Fruit fly (Drosophila melanogaster): ENCODE results near the gene Cyp12e1.

Gene Cyp12e1

DNA sequence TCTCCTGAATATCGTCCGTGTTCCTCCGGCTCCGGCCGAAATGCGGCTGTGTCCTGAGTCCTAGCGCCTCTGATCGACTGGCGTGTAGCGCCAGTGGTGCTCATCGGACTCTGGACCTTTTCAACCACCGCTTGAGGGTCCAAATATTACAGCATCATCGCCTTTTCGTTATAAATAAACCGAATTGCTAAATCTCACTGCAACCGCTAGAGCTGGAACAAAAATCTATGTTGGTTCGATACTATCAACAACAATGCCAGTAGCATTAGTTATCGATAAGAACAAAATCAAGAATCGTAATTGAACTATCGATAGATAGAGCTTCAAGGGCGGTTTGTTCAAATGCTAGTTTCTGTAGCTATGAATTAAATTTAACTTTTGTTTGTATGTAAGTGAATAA lies 27.5 kb upstream of the Cyp12e1 start, which contains the start of gene CG6325:
CG6325 (minus strand) TSS at position 220 of the 400 bp plus-strand sequence.
- TF ChIP-seq CG34224 (GFP tag; IDR thresholded peaks at IDR 0.05; ENCODE audit: partially characterized antibody) (peak; percentile 100), MESR4 (GFP tag; optimal IDR thresholded peaks at IDR 0.05) (peak; percentile 59), trem (tag; optimal IDR thresholded peaks at IDR 0.05) (peak; percentile 62), CG13287 (GFP tag; IDR thresholded peaks at IDR 0.05; ENCODE audit: partially characterized antibody) (peak; percentile 99), Rx (GFP tag; IDR thresholded peaks at IDR 0.05) (no peak), knrl (GFP tag; IDR thresholded peaks at IDR 0.05; ENCODE audit: partially characterized antibody) (peak; percentile 97), Dll (GFP tag; IDR thresholded peaks at IDR 0.05; ENCODE audit: partially characterized antibody) (peak; percentile 98), Lpt (GFP tag; optimal IDR thresholded peaks at IDR 0.05) (no peak), Pdp1 (GFP tag; optimal IDR thresholded peaks at IDR 0.05) (no peak), CG3163 (GFP tag; optimal IDR thresholded peaks at IDR 0.05) (no peak), CG6791 (GFP tag; IDR thresholded peaks at IDR 0.05; ENCODE audit: partially characterized antibody) (peak; percentile 99), Doc3 (GFP tag; IDR thresholded peaks at IDR 0.05; ENCODE audit: partially characterized antibody) (peak; percentile 98), Hmr (GFP tag; optimal IDR thresholded peaks at IDR 0.05) (no peak), CG4617 (GFP tag; optimal IDR thresholded peaks at IDR 0.05; ENCODE audit: borderline replicate concordance) (peak; percentile 64), CG18011 (GFP tag; optimal IDR thresholded peaks at IDR 0.05) (peak; percentile 12), croc (GFP tag; conservative IDR thresholded peaks at IDR 0.05) (no peak), zen2 (GFP tag; IDR thresholded peaks at IDR 0.05; ENCODE audit: partially characterized antibody) (peak; percentile 100), ftz-f1 (GFP tag; optimal IDR thresholded peaks at IDR 0.05) (peak; percentile 7), chinmo (GFP tag; IDR thresholded peaks at IDR 0.05; ENCODE audit: partially characterized antibody) (peak; percentile 99), stwl (tag; optimal IDR thresholded peaks at IDR 0.05) (peak; percentile 79), bcd (GFP tag; optimal IDR thresholded peaks at IDR 0.05) (no peak), CG10267 (tag; optimal IDR thresholded peaks at IDR 0.05) (peak; percentile 33), HLH4C (GFP tag; IDR thresholded peaks at IDR 0.05; ENCODE audit: partially characterized antibody) (peak; percentile 99), Ets97D (GFP tag; optimal IDR thresholded peaks at IDR 0.05) (peak; percentile 43), chif (GFP tag; optimal IDR thresholded peaks at IDR 0.05) (no peak), luna (GFP tag; optimal IDR thresholded peaks at IDR 0.05) (peak; percentile 19), Dref (GFP tag; IDR thresholded peaks at IDR 0.05) (peak; percentile 99), Trl (optimal IDR thresholded peaks at IDR 0.05) (no peak), Trl (GFP tag; optimal IDR thresholded peaks at IDR 0.05) (no peak), lilli (GFP tag; optimal IDR thresholded peaks at IDR 0.05) (peak; percentile 23), YL-1 (GFP tag; optimal IDR thresholded peaks at IDR 0.05) (peak; percentile 31), CG2116 (GFP tag; optimal IDR thresholded peaks at IDR 0.05) (peak; percentile 84), CG2120 (GFP tag; optimal IDR thresholded peaks at IDR 0.05) (peak; percentile 24), sna (GFP tag; IDR thresholded peaks at IDR 0.05; ENCODE audit: partially characterized antibody) (peak; percentile 98), E2f2 (GFP tag; IDR thresholded peaks at IDR 0.05) (peak; percentile 96), Med (GFP tag) (peak; percentile 88), CG16863 (GFP tag; optimal IDR thresholded peaks at IDR 0.05) (no peak), CG12155 (GFP tag; optimal IDR thresholded peaks at IDR 0.05) (no peak), CG14860 (GFP tag; IDR thresholded peaks at IDR 0.05; ENCODE audit: partially characterized antibody) (peak; percentile 99), mam (GFP tag; optimal IDR thresholded peaks at IDR 0.05) (peak; percentile 21), CG10321 (GFP tag; IDR thresholded peaks at IDR 0.05) (no peak), Bgb (GFP tag; IDR thresholded peaks at IDR 0.05; ENCODE audit: partially characterized antibody) (peak; percentile 99), rib (GFP tag; IDR thresholded peaks at IDR 0.05) (no peak), CG10959 (GFP tag; IDR thresholded peaks at IDR 0.05) (no peak), Opbp (GFP tag; IDR thresholded peaks at IDR 0.05; ENCODE audit: partially characterized antibody) (peak; percentile 98), unc-4 (GFP tag; IDR thresholded peaks at IDR 0.05; ENCODE audit: partially characterized antibody) (peak; percentile 99), CG18476 (GFP tag; optimal IDR thresholded peaks at IDR 0.05) (no peak), CG7372 (GFP tag; IDR thresholded peaks at IDR 0.05) (no peak), Blimp-1 (GFP tag; optimal IDR thresholded peaks at IDR 0.05) (no peak), CG17612 (GFP tag; IDR thresholded peaks at IDR 0.05) (no peak)

Data from whole organism, embryonic.